Worm (Caenorhabditis elegans): ENCODE results near the gene T25B6.6.

Gene T25B6.6

ce11 chrX:9022779-9023178 is at the start of gene T25B6.6:
Gene T25B6.6, minus strand, starts transcription at chrX:9022879.
- no peak for TF ChIP-seq unc-3 (GFP tag; conservative IDR thresholded peaks at IDR 0.05)
- TF ChIP-seq unc-3 (tag; optimal IDR thresholded peaks at IDR 0.05): no peak
- TF ChIP-seq hlh-13 (GFP tag; optimal IDR thresholded peaks at IDR 0.05): no peak
- no peak for TF ChIP-seq hlh-15 (tag; optimal IDR thresholded peaks at IDR 0.05)
- TF ChIP-seq nhr-232 (tag; optimal IDR thresholded peaks at IDR 0.05): no peak
- no peak for TF ChIP-seq F13H6.1 (tag; optimal IDR thresholded peaks at IDR 0.05)
- TF ChIP-seq ref-2 (tag; optimal IDR thresholded peaks at IDR 0.05): no peak
- no peak for TF ChIP-seq ceh-2 (tag; optimal IDR thresholded peaks at IDR 0.05)
- no peak for TF ChIP-seq syd-9 (tag; optimal IDR thresholded peaks at IDR 0.05)
- TF ChIP-seq nhr-11 (tag; optimal IDR thresholded peaks at IDR 0.05): no peak

- TF ChIP-seq nfya-1 (tag; optimal IDR thresholded peaks at IDR 0.05) (no peak), ceh-18 (tag; optimal IDR thresholded peaks at IDR 0.05) (no peak), odd-2 (tag; optimal IDR thresholded peaks at IDR 0.05) (no peak), ceh-48 (tag; optimal IDR thresholded peaks at IDR 0.05) (no peak), ceh-24 (tag; optimal IDR thresholded peaks at IDR 0.05) (no peak), Y22D7AL.16 (tag; optimal IDR thresholded peaks at IDR 0.05) (no peak), hlh-30 (tag; optimal IDR thresholded peaks at IDR 0.05; ENCODE audit: insufficient read depth) (no peak), pax-1 (tag; optimal IDR thresholded peaks at IDR 0.05) (no peak), fax-1 (tag; optimal IDR thresholded peaks at IDR 0.05) (no peak), unc-86 (tag; optimal IDR thresholded peaks at IDR 0.05) (no peak), gmeb-2 (tag; optimal IDR thresholded peaks at IDR 0.05) (no peak), nhr-11 (tag; optimal IDR thresholded peaks at IDR 0.05) (no peak), T23F11.4 (GFP tag; optimal IDR thresholded peaks at IDR 0.05) (no peak), K09A11.1 (tag; optimal IDR thresholded peaks at IDR 0.05; ENCODE audit: insufficient read depth) (no peak), ceh-22 (tag; optimal IDR thresholded peaks at IDR 0.05) (no peak), unc-42 (tag; optimal IDR thresholded peaks at IDR 0.05) (no peak), unc-3 (GFP tag; conservative IDR thresholded peaks at IDR 0.05) (no peak), unc-3 (tag; optimal IDR thresholded peaks at IDR 0.05) (no peak)
Observed at ce11 chrX:9069070-9069469, 46.4 kb upstream of the T25B6.6 start.

- TF ChIP-seq ceh-6 (GFP tag; optimal IDR thresholded peaks at IDR 0.05): no peak
- peak; percentile 53 for TF ChIP-seq nfya-1 (tag; optimal IDR thresholded peaks at IDR 0.05)
- TF ChIP-seq tbx-2 (tag; optimal IDR thresholded peaks at IDR 0.05): peak; percentile 42
- peak; percentile 73 for TF ChIP-seq ceh-34 (tag; optimal IDR thresholded peaks at IDR 0.05)
- peak; percentile 60 for TF ChIP-seq unc-55 (GFP tag; optimal IDR thresholded peaks at IDR 0.05)
- TF ChIP-seq tbx-7 (tag; optimal IDR thresholded peaks at IDR 0.05): no peak
- no peak for TF ChIP-seq lin-11 (tag; optimal IDR thresholded peaks at IDR 0.05)
- TF ChIP-seq sox-4 (tag; optimal IDR thresholded peaks at IDR 0.05): no peak
- peak; percentile 82 for TF ChIP-seq unc-42 (tag; optimal IDR thresholded peaks at IDR 0.05)
- no peak for TF ChIP-seq npax-4 (tag; optimal IDR thresholded peaks at IDR 0.05)
- peak; percentile 38 for TF ChIP-seq ceh-18 (tag; optimal IDR thresholded peaks at IDR 0.05)
- no peak for TF ChIP-seq hlh-6 (tag; optimal IDR thresholded peaks at IDR 0.05)
- no peak for TF ChIP-seq eyg-1 (tag; optimal IDR thresholded peaks at IDR 0.05)
- TF ChIP-seq ceh-22 (tag; optimal IDR thresholded peaks at IDR 0.05): no peak
- no peak for TF ChIP-seq fkh-6 (tag; optimal IDR thresholded peaks at IDR 0.05)
- TF ChIP-seq mec-3 (tag; optimal IDR thresholded peaks at IDR 0.05; ENCODE audit: borderline replicate concordance): no peak
- no peak for TF ChIP-seq sox-2 (GFP tag; IDR thresholded peaks at IDR 0.05)
- TF ChIP-seq ceh-45 (GFP tag; IDR thresholded peaks at IDR 0.05): no peak
- TF ChIP-seq elt-2 (tag; optimal IDR thresholded peaks at IDR 0.05): no peak
- TF ChIP-seq rnt-1 (tag; optimal IDR thresholded peaks at IDR 0.05): peak; percentile 17
- TF ChIP-seq dve-1 (tag; optimal IDR thresholded peaks at IDR 0.05): peak; percentile 0
- no peak for TF ChIP-seq T23F11.4 (GFP tag; optimal IDR thresholded peaks at IDR 0.05)
- no peak for TF ChIP-seq K09A11.1 (tag; optimal IDR thresholded peaks at IDR 0.05; ENCODE audit: insufficient read depth)
- TF ChIP-seq pros-1 (tag; optimal IDR thresholded peaks at IDR 0.05): peak; percentile 63
- peak; percentile 63 for TF ChIP-seq ceh-31 (tag; optimal IDR thresholded peaks at IDR 0.05)
- peak; percentile 36 for TF ChIP-seq sdc-2 (tag; optimal IDR thresholded peaks at IDR 0.05)
- no peak for TF ChIP-seq ama-1 (optimal IDR thresholded peaks at IDR 0.05)
- no peak for TF ChIP-seq pha-2 (tag; optimal IDR thresholded peaks at IDR 0.05)
- peak; percentile 11 for TF ChIP-seq ceh-2 (tag; optimal IDR thresholded peaks at IDR 0.05)
- no peak for TF ChIP-seq pag-3 (tag; optimal IDR thresholded peaks at IDR 0.05; ENCODE audit: borderline replicate concordance)
- no peak for TF ChIP-seq ceh-19 (GFP tag; optimal IDR thresholded peaks at IDR 0.05)
- no peak for TF ChIP-seq C38D4.7 (GFP tag; optimal IDR thresholded peaks at IDR 0.05)
Observed at ce11 chrX:9068075-9068474, 45.4 kb upstream of the T25B6.6 start.

Measured in whole organism, late embryonic.